Worm (Caenorhabditis elegans) whole organism, young adult: ENCODE results near the gene C01G10.18.

Experiments
- B0035.1 ChIP-seq: sonication (generic microtip); optimal IDR thresholded peaks from 2 replicates; lab custom pipeline; 2016; ENCODE audit warnings: missing genetic modification characterization, mild to moderate bottlenecking, missing compliant biosample characterization, missing genotype, missing genetic modification reagents
- B0261.1 ChIP-seq: sonication (generic microtip); optimal IDR thresholded peaks from 2 replicates; lab custom pipeline; 2016; ENCODE audit warnings: mild to moderate bottlenecking, missing genetic modification characterization, moderate library complexity, missing compliant biosample characterization
- F23B12.7 ChIP-seq: sonication (generic microtip); optimal IDR thresholded peaks from 2 replicates; lab custom pipeline; 2017; ENCODE audit warnings: missing genetic modification characterization, mild to moderate bottlenecking, missing compliant biosample characterization, antibody characterized with exemption, moderate library complexity; ENCODE audit not compliant: insufficient read depth
- F33H1.4 ChIP-seq: fragments of 200-800 bp; sonication (Bioruptor generic); IDR thresholded peaks from 2 replicates; pipeline ENCODE4 v1.3.6; 2022; ENCODE audit warnings: missing genetic modification reagents, missing genetic modification characterization, missing compliant biosample characterization
- F37B4.10 ChIP-seq: fragments of 200-800 bp; sonication (Bioruptor generic); IDR thresholded peaks from 2 replicates; pipeline ENCODE4 v1.3.6; 2022; ENCODE audit warnings: missing genetic modification characterization, missing compliant biosample characterization
- F57A8.1 ChIP-seq: fragments of 200-800 bp; sonication (Bioruptor generic); optimal IDR thresholded peaks from 2 replicates; lab custom pipeline; 2018; ENCODE audit warnings: mild to moderate bottlenecking, missing genetic modification characterization, moderate library complexity, missing compliant biosample characterization
- K12H6.12 ChIP-seq: fragments of 200-800 bp; sonication (Bioruptor generic); optimal IDR thresholded peaks from 2 replicates; lab custom pipeline; 2018; ENCODE audit warnings: mild to moderate bottlenecking, missing genetic modification characterization, missing compliant biosample characterization
- Y53F4B.3 ChIP-seq: fragments of 200-800 bp; sonication (Bioruptor generic); IDR thresholded peaks from 2 replicates; pipeline ENCODE4 v1.3.6; 2022; ENCODE audit warnings: missing genetic modification reagents, missing genetic modification characterization, missing compliant biosample characterization
- Y53G8AR.9 ChIP-seq: fragments of 200-800 bp; sonication (Bioruptor generic); conservative IDR thresholded peaks from 2 replicates; pipeline ENCODE4 v1.3.6; 2022; ENCODE audit warnings: missing genetic modification reagents, missing genetic modification characterization, missing compliant biosample characterization
- Y56A3A.18 ChIP-seq: fragments of 200-800 bp; sonication (Bioruptor generic); IDR thresholded peaks from 2 replicates; pipeline ENCODE4 v1.3.6; 2022; ENCODE audit warnings: missing genetic modification reagents, missing genetic modification characterization, missing compliant biosample characterization
- Y67H2A.10 ChIP-seq: fragments of 200-800 bp; sonication (Bioruptor generic); conservative IDR thresholded peaks from 2 replicates; pipeline ENCODE4 v1.3.6; 2022; ENCODE audit warnings: missing genetic modification reagents, missing genetic modification characterization, missing compliant biosample characterization
- ZK185.1 ChIP-seq: sonication (generic microtip); optimal IDR thresholded peaks from 2 replicates; lab custom pipeline; 2016; ENCODE audit warnings: mild to moderate bottlenecking, missing genetic modification characterization, missing compliant biosample characterization; ENCODE audit not compliant: poor library complexity, severe bottlenecking
- akir-1 ChIP-seq: fragments of 200-800 bp; sonication (Bioruptor generic); optimal IDR thresholded peaks from 2 replicates; lab custom pipeline; 2018; ENCODE audit warnings: mild to moderate bottlenecking, missing genetic modification characterization, moderate library complexity, missing compliant biosample characterization
- ama-1 ChIP-seq, 3 experiments: fragments of 150-350 bp in 1 of 3; sonication (generic microtip) in 2 of 3; optimal IDR thresholded peaks; 2 replicates each; lab custom pipeline; 2014 to 2018; ENCODE audit warnings: missing biosample characterization in 2 of 3, missing genetic modification characterization in 2 of 3, missing genetic modification reagents in 2 of 3
- bed-2 ChIP-seq: fragments of 200-800 bp; sonication (Bioruptor generic); IDR thresholded peaks from 2 replicates; pipeline ENCODE4 v1.3.6; 2022; ENCODE audit warnings: missing genetic modification reagents, missing genetic modification characterization, missing compliant biosample characterization
- ccch-3 ChIP-seq: fragments of 200-800 bp; sonication (Bioruptor generic); optimal IDR thresholded peaks from 2 replicates; lab custom pipeline; 2018; ENCODE audit warnings: mild to moderate bottlenecking, missing genetic modification characterization, missing compliant biosample characterization
- cebp-2 ChIP-seq: fragments of 200-800 bp; sonication (Bioruptor generic); IDR thresholded peaks from 2 replicates; pipeline ENCODE4 v1.3.6; 2022; ENCODE audit warnings: missing genetic modification characterization, missing compliant biosample characterization
- ceh-27 ChIP-seq: fragments of 200-800 bp; sonication (Bioruptor generic); optimal IDR thresholded peaks from 2 replicates; lab custom pipeline; 2018; ENCODE audit warnings: mild to moderate bottlenecking, missing genetic modification characterization, moderate library complexity, missing compliant biosample characterization
- ceh-40 ChIP-seq: fragments of 200-800 bp; sonication (Bioruptor generic); IDR thresholded peaks from 2 replicates; pipeline ENCODE4 v1.3.6; 2022; ENCODE audit warnings: missing genetic modification characterization, missing compliant biosample characterization
- ceh-58 ChIP-seq: fragments of 200-800 bp; sonication (Bioruptor generic); IDR thresholded peaks from 2 replicates; pipeline ENCODE4 v1.3.6; 2022; ENCODE audit warnings: missing genetic modification characterization, missing compliant biosample characterization
- dox-1 ChIP-seq: fragments of 200-800 bp; sonication (Bioruptor generic); IDR thresholded peaks from 2 replicates; pipeline ENCODE4 v1.3.6; 2022; ENCODE audit warnings: missing genetic modification reagents, missing genetic modification characterization, missing compliant biosample characterization
- efl-1 ChIP-seq: fragments of 150-350 bp; optimal IDR thresholded peaks from 2 replicates; lab custom pipeline; 2014; ENCODE audit warnings: missing biosample characterization, missing genetic modification reagents, missing genetic modification characterization
- egrh-3 ChIP-seq: fragments of 200-800 bp; sonication (Bioruptor generic); IDR thresholded peaks from 2 replicates; pipeline ENCODE4 v1.3.6; 2022; ENCODE audit warnings: missing genetic modification reagents, missing genetic modification characterization, missing compliant biosample characterization
- hmg-1.2 ChIP-seq: fragments of 200-800 bp; sonication (Bioruptor generic); IDR thresholded peaks from 2 replicates; pipeline ENCODE4 v1.3.6; 2022; ENCODE audit warnings: missing genetic modification reagents, missing genetic modification characterization, missing compliant biosample characterization
- hmg-20 ChIP-seq: fragments of 200-800 bp; sonication (Bioruptor generic); IDR thresholded peaks from 2 replicates; pipeline ENCODE4 v1.3.6; 2022; ENCODE audit warnings: missing genetic modification reagents, missing genetic modification characterization, missing compliant biosample characterization
- hrde-1 ChIP-seq: sonication (generic microtip); optimal IDR thresholded peaks from 2 replicates; lab custom pipeline; 2016; ENCODE audit warnings: missing genetic modification characterization, mild to moderate bottlenecking, missing compliant biosample characterization, moderate library complexity, missing genotype, missing genetic modification reagents, borderline replicate concordance
- let-607 ChIP-seq, 2 experiments: fragments of 200-800 bp in 1 of 2; sonication (Bioruptor generic) in 1 of 2; sonication (generic microtip) in 1 of 2; optimal IDR thresholded peaks; 2 replicates each; lab custom pipeline; 2016 to 2018; ENCODE audit warnings: mild to moderate bottlenecking in 2 of 2, missing compliant biosample characterization in 2 of 2, missing genetic modification characterization in 2 of 2, moderate library complexity in 2 of 2, missing genotype in 1 of 2
- lin-35 ChIP-seq, 3 experiments: fragments of 150-350 bp in 2 of 3; sonication (generic microtip) in 1 of 3; optimal IDR thresholded peaks; 2 replicates each; lab custom pipeline; 2014 to 2018; ENCODE audit warnings: missing biosample characterization in 3 of 3, missing genetic modification characterization in 3 of 3, missing genetic modification reagents in 3 of 3
- lin-54 ChIP-seq: fragments of 200-800 bp; sonication (Bioruptor generic); optimal IDR thresholded peaks from 2 replicates; lab custom pipeline; 2018; ENCODE audit warnings: mild to moderate bottlenecking, missing genetic modification characterization, missing compliant biosample characterization
- lsl-1 ChIP-seq: fragments of 200-800 bp; sonication (Bioruptor generic); optimal IDR thresholded peaks from 2 replicates; lab custom pipeline; 2018; ENCODE audit warnings: mild to moderate bottlenecking, missing genetic modification characterization, moderate library complexity, missing compliant biosample characterization
- madf-8 ChIP-seq: fragments of 200-800 bp; sonication (Bioruptor generic); conservative IDR thresholded peaks from 2 replicates; pipeline ENCODE4 v1.3.6; 2022; ENCODE audit warnings: missing genetic modification reagents, missing genetic modification characterization, missing compliant biosample characterization
- mcd-1 ChIP-seq: fragments of 200-800 bp; sonication (Bioruptor generic); IDR thresholded peaks from 2 replicates; pipeline ENCODE4 v1.3.6; 2022; ENCODE audit warnings: missing genetic modification reagents, missing genetic modification characterization, missing compliant biosample characterization
- nhr-179 ChIP-seq: sonication (generic microtip); optimal IDR thresholded peaks from 2 replicates; lab custom pipeline; 2016; ENCODE audit warnings: mild to moderate bottlenecking, missing genetic modification characterization, missing compliant biosample characterization
- nhr-27 ChIP-seq: fragments of 200-800 bp; sonication (Bioruptor generic); optimal IDR thresholded peaks from 2 replicates; lab custom pipeline; 2018; ENCODE audit warnings: mild to moderate bottlenecking, missing genetic modification characterization, moderate library complexity, missing compliant biosample characterization
- rec-8 ChIP-seq, 2 experiments: sonication (generic microtip); optimal IDR thresholded peaks; 2 replicates each; lab custom pipeline; 2016; ENCODE audit warnings: mild to moderate bottlenecking in 2 of 2, missing genetic modification characterization in 2 of 2, missing genetic modification reagents in 2 of 2, missing genotype in 2 of 2, missing biosample characterization in 1 of 2, missing compliant biosample characterization in 1 of 2, moderate library complexity in 1 of 2
- repo-1 ChIP-seq: sonication (generic microtip); optimal IDR thresholded peaks from 2 replicates; lab custom pipeline; 2017; ENCODE audit warnings: mild to moderate bottlenecking, missing genetic modification characterization, missing compliant biosample characterization
- rpc-1 ChIP-seq, 2 experiments: fragments of 150-350 bp in 1 of 2; sonication (generic microtip) in 1 of 2; optimal IDR thresholded peaks; 2 replicates each; lab custom pipeline; 2014 to 2018; ENCODE audit warnings: missing biosample characterization in 1 of 2, missing genetic modification characterization in 1 of 2, missing genetic modification reagents in 1 of 2, missing genotype in 1 of 2
- snpc-3.4 ChIP-seq: sonication (generic microtip); optimal IDR thresholded peaks from 2 replicates; lab custom pipeline; 2017; ENCODE audit warnings: missing genetic modification characterization, mild to moderate bottlenecking, missing compliant biosample characterization, antibody characterized with exemption, moderate library complexity, missing genotype, missing genetic modification reagents
- sptf-2 ChIP-seq: fragments of 200-800 bp; sonication (Bioruptor generic); optimal IDR thresholded peaks from 2 replicates; lab custom pipeline; 2018; ENCODE audit warnings: mild to moderate bottlenecking, missing genetic modification characterization, missing compliant biosample characterization
- unc-130 ChIP-seq: sonication (generic microtip); optimal IDR thresholded peaks from 2 replicates; lab custom pipeline; 2016; ENCODE audit warnings: missing genetic modification reagents, missing genetic modification characterization, missing compliant biosample characterization
- zim-3 ChIP-seq: sonication (generic microtip); optimal IDR thresholded peaks from 2 replicates; lab custom pipeline; 2017; ENCODE audit warnings: mild to moderate bottlenecking, missing genetic modification characterization, moderate library complexity, missing compliant biosample characterization

Gene C01G10.18

ce11 chrV:15082291-15082690 lies 6.2 kb downstream of the C01G10.18 start, which contains the start of the genes C01G10.10 and C01G10.9 (continued):
- TF ChIP-seq lin-35 (GFP tag; optimal IDR thresholded peaks at IDR 0.05; lab: Kevin White, UChicago) (peak in 1 of 3 experiments; percentile 30), F33H1.4 (GFP tag; lab: Robert Waterston, UW) (peak; percentile 26; the same call in 1 of the 2 replicates), bed-2 (GFP tag; lab: Robert Waterston, UW) (0 out of 2 replicates have a peak, but pooled peaks have one; percentile 42), snpc-3.4 (tag; lab: Kevin White, UChicago) (peak; percentile 18), cebp-2 (no peak), hmg-20 (GFP tag; lab: Robert Waterston, UW) (no peak), ceh-27 (GFP tag; lab: Kevin White, UChicago) (peak; percentile 52), rec-8 (tag; optimal IDR thresholded peaks at IDR 0.05; lab: Kevin White, UChicago) (peak; percentile 28 to 34), Y67H2A.10 (no peak), rpc-1 (optimal IDR thresholded peaks at IDR 0.05; lab: Kevin White, UChicago) (no peak), rpc-1 (tag; optimal IDR thresholded peaks at IDR 0.05; lab: Kevin White, UChicago) (no peak), ama-1 (optimal IDR thresholded peaks at IDR 0.05; lab: Kevin White, UChicago) (no peak), ama-1 (GFP tag; optimal IDR thresholded peaks at IDR 0.05; lab: Kevin White, UChicago) (no peak), K12H6.12 (tag; lab: Kevin White, UChicago) (peak; percentile 2), hrde-1 (tag; lab: Kevin White, UChicago) (no peak), egrh-3 (no peak), Y56A3A.18 (GFP tag; lab: Robert Waterston, UW) (no peak), dox-1 (0 out of 2 replicates have a peak, but pooled peaks have one; percentile 18), madf-8 (GFP tag; lab: Robert Waterston, UW) (no peak), B0035.1 (no peak), ZK185.1 (tag; lab: Kevin White, UChicago) (peak; percentile 76), unc-130 (GFP tag; lab: Kevin White, UChicago) (peak; percentile 82), nhr-179 (tag; lab: Kevin White, UChicago) (no peak), ceh-40 (GFP tag; lab: Robert Waterston, UW) (no peak), F23B12.7 (tag; lab: Kevin White, UChicago) (peak; percentile 16), mcd-1 (peak; percentile 68), lin-54 (GFP tag; lab: Kevin White, UChicago) (peak; percentile 50), repo-1 (no peak)

ce11 chrV:15078560-15078959 lies 10.0 kb downstream of the C01G10.18 start:
- TF ChIP-seq cebp-2, result no peak
- no peak for TF ChIP-seq zim-3 (tag; lab: Kevin White, UChicago)
- TF ChIP-seq B0261.1 (tag; lab: Kevin White, UChicago), result no peak
- no peak for TF ChIP-seq nhr-27
- no peak for TF ChIP-seq Y53G8AR.9 (GFP tag; lab: Robert Waterston, UW)
- TF ChIP-seq ceh-58, result no peak
- TF ChIP-seq efl-1 (GFP tag; lab: Kevin White, UChicago), result no peak
- no peak for TF ChIP-seq mcd-1
- TF ChIP-seq bed-2 (GFP tag; lab: Robert Waterston, UW), result no peak
- TF ChIP-seq F57A8.1 (GFP tag; lab: Kevin White, UChicago), result no peak
- no peak for TF ChIP-seq F37B4.10 (GFP tag; lab: Robert Waterston, UW)

- peak; percentile 27; the same call in 1 of the 2 replicates for TF ChIP-seq hmg-1.2 (GFP tag; lab: Robert Waterston, UW)
- TF ChIP-seq let-607 (tag; optimal IDR thresholded peaks at IDR 0.05; lab: Kevin White, UChicago), result no peak
- TF ChIP-seq sptf-2, result no peak
- TF ChIP-seq akir-1 (GFP tag; lab: Kevin White, UChicago), result no peak
- TF ChIP-seq K12H6.12 (tag; lab: Kevin White, UChicago), result peak; percentile 7
- no peak for TF ChIP-seq Y53F4B.3 (GFP tag; lab: Robert Waterston, UW)
- no peak for TF ChIP-seq ccch-3 (GFP tag; lab: Kevin White, UChicago)
- TF ChIP-seq lsl-1 (GFP tag; lab: Kevin White, UChicago), result no peak
- peak; percentile 55 for TF ChIP-seq ceh-27 (GFP tag; lab: Kevin White, UChicago)
- TF ChIP-seq ceh-40 (GFP tag; lab: Robert Waterston, UW), result no peak
Observed at ce11 chrV:15074907-15075306, 13.6 kb downstream of the C01G10.18 start.
